Fruit fly (Drosophila melanogaster) whole organism, pupa: Measurements from ENCODE around the gene CG15042.

Experiments
- CG14655 ChIP-seq: fragments of 200-800 bp; sonication (Bioruptor generic); optimal IDR thresholded peaks from 3 replicates; lab custom pipeline; 2017; ENCODE audit warnings: mild to moderate bottlenecking, missing biosample characterization, missing genetic modification reagents, missing genetic modification characterization
- CG4496 ChIP-seq: fragments of 200-800 bp; sonication (Bioruptor generic); IDR thresholded peaks from 3 replicates; pipeline ENCODE4 v1.3.6; 2022; ENCODE audit warnings: missing biosample characterization, missing genetic modification characterization
- D1 ChIP-seq: fragments of 200-800 bp; sonication (Bioruptor generic); optimal IDR thresholded peaks from 2 replicates; lab custom pipeline; 2018; ENCODE audit warnings: missing biosample characterization, mild to moderate bottlenecking, missing genetic modification characterization, moderate library complexity

DNA sequence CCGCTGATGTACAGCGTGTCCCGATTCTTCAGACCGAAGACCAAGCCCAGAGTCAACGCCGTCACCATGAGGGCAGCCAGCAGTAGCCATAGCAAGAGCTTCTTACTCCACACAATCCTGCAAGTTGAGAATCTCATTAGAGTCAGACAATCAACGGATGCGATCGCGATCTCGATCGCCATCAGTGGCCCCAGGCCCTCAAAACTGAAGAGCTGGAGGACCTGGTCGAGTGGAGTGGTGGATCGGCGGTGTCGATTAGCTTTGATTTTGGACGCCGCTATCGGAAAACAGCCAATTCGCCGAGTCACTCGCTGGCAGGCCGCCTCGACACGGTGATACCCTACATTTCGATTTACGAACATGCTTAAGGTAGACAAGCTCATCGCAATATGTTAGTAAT lies 19.5 kb downstream of the CG15042 start:
- no peak for TF ChIP-seq CG4496 (GFP tag; lab: Robert Waterston, UW)
- TF ChIP-seq D1, result no peak
- TF ChIP-seq CG14655 (GFP tag; lab: Kevin White, UChicago), result no peak
